Worm (Caenorhabditis elegans) whole organism, L2 larva: ENCODE data around the gene Y68A4A.10.

Source experiments
- C34F6.9 ChIP-seq: fragments of 150-350 bp; optimal IDR thresholded peaks from 2 replicates; lab custom pipeline; 2014; ENCODE audit warnings: missing biosample characterization, missing genetic modification characterization
- R02D3.7 ChIP-seq: fragments of 150-350 bp; optimal IDR thresholded peaks from 2 replicates; lab custom pipeline; 2014; ENCODE audit warnings: missing biosample characterization, missing genetic modification characterization
- ama-1 ChIP-seq: fragments of 150-350 bp; optimal IDR thresholded peaks from 2 replicates; lab custom pipeline; 2018; ENCODE audit warnings: inconsistent platforms
- egl-27 ChIP-seq: sonication (generic microtip); optimal IDR thresholded peaks from 3 replicates; lab custom pipeline; 2017; ENCODE audit warnings: missing biosample characterization, missing genetic modification reagents, missing genetic modification characterization
- fos-1 ChIP-seq: fragments of 150-350 bp; optimal IDR thresholded peaks from 2 replicates; lab custom pipeline; 2014; ENCODE audit warnings: missing biosample characterization, missing genetic modification characterization
- gmeb-1 ChIP-seq: fragments of 150-350 bp; optimal IDR thresholded peaks from 2 replicates; lab custom pipeline; 2014; ENCODE audit warnings: missing biosample characterization, missing genetic modification characterization
- mdl-1 ChIP-seq, 2 experiments: fragments of 150-350 bp in 1 of 2; sonication (generic microtip) in 1 of 2; optimal IDR thresholded peaks; 2 replicates each; lab custom pipeline; 2017; ENCODE audit warnings: missing biosample characterization in 2 of 2, missing genetic modification characterization in 2 of 2
- nhr-11 ChIP-seq: fragments of 150-350 bp; optimal IDR thresholded peaks from 2 replicates; lab custom pipeline; 2014; ENCODE audit warnings: missing biosample characterization, missing genetic modification characterization
- snpc-4 ChIP-seq: fragments of 150-350 bp; optimal IDR thresholded peaks from 2 replicates; lab custom pipeline; 2014; ENCODE audit warnings: missing biosample characterization, missing genetic modification characterization
- unc-39 ChIP-seq: fragments of 150-350 bp; optimal IDR thresholded peaks from 2 replicates; lab custom pipeline; 2014; ENCODE audit warnings: missing biosample characterization, missing genetic modification characterization

DNA sequence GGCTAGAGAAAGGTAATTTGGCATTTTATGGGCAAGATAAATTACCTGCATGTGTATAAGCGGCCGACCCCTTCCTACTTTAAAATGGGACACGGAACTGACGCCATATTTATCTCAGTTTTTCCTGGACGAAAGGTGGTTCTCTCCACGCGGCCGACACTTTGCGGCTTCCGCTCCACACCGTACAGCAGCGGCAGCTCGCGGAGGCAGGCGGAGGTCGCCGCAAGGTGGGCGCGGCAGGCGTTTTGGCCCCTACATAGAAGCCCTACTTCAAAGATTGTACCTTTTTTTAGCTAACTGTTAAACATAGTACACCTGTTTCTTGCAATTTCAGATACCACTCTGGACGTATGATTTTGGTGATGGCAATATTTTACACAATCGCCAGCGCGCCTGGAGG lies 4.5 kb downstream of the Y68A4A.10 start:
- TF ChIP-seq C34F6.9 (tag; lab: Kevin White, UChicago): no peak
- TF ChIP-seq ama-1 (lab: Kevin White, UChicago): no peak
- no peak for TF ChIP-seq nhr-11 (tag; lab: Kevin White, UChicago)
- no peak for TF ChIP-seq unc-39
- TF ChIP-seq snpc-4 (tag; lab: Kevin White, UChicago): no peak
- TF ChIP-seq mdl-1 (tag; optimal IDR thresholded peaks at IDR 0.05; lab: Kevin White, UChicago): no peak
- no peak for TF ChIP-seq fos-1 (tag; lab: Kevin White, UChicago)
- no peak for TF ChIP-seq egl-27 (tag; lab: Kevin White, UChicago)
- TF ChIP-seq gmeb-1 (tag; lab: Kevin White, UChicago): no peak
- no peak for TF ChIP-seq R02D3.7 (tag; lab: Kevin White, UChicago)
